Fruit fly (Drosophila melanogaster): ENCODE measurements around the gene Esyt2.

dm6 chr3R:24585042-24585698 lies 40.7 kb downstream of the Esyt2 start, which contains the start of the genes CG13625 and mld:
- TF ChIP-seq psq (optimal IDR thresholded peaks at IDR 0.05) = no peak
- no peak for TF ChIP-seq CG8478 (optimal IDR thresholded peaks at IDR 0.05)
- no peak for TF ChIP-seq usp (GFP tag; optimal IDR thresholded peaks at IDR 0.05)
- no peak for TF ChIP-seq pan (optimal IDR thresholded peaks at IDR 0.05)
- no peak for TF ChIP-seq EcR (GFP tag; optimal IDR thresholded peaks at IDR 0.05)
